Fruit fly (Drosophila melanogaster) whole organism, embryonic: ENCODE data around the gene CG15930.

Experiments used
- Asciz ChIP-seq: fragments of 200-800 bp; sonication (Bioruptor generic); optimal IDR thresholded peaks from 2 replicates; lab custom pipeline; 2017; ENCODE audit warnings: missing biosample characterization, mild to moderate bottlenecking, missing genetic modification characterization, missing genetic modification reagents
- CG11398 ChIP-seq: fragments of 200-800 bp; sonication (Bioruptor generic); optimal IDR thresholded peaks from 2 replicates; lab custom pipeline; 2016; ENCODE audit warnings: missing biosample characterization, missing genetic modification characterization
- CG14441 ChIP-seq: fragments of 200-800 bp; sonication (Bioruptor generic); IDR thresholded peaks from 2 replicates; pipeline ENCODE4 v1.3.6; 2022; ENCODE audit warnings: missing biosample characterization, missing genetic modification characterization
- CG14710 ChIP-seq: fragments of 200-800 bp; sonication (Bioruptor generic); optimal IDR thresholded peaks from 3 replicates; lab custom pipeline; 2019; ENCODE audit warnings: missing biosample characterization, mild to moderate bottlenecking, missing genetic modification characterization, moderate library complexity
- CG17359 ChIP-seq: fragments of 200-800 bp; sonication (Bioruptor generic); optimal IDR thresholded peaks from 3 replicates; lab custom pipeline; 2018; ENCODE audit warnings: missing biosample characterization, mild to moderate bottlenecking, missing genetic modification characterization, moderate library complexity
- CG17802 ChIP-seq: fragments of 200-800 bp; sonication (Bioruptor generic); optimal IDR thresholded peaks from 2 replicates; lab custom pipeline; 2018; ENCODE audit warnings: missing biosample characterization, mild to moderate bottlenecking, missing genetic modification characterization, moderate library complexity
- CG2199 ChIP-seq: fragments of 200-800 bp; sonication (Bioruptor generic); IDR thresholded peaks from 3 replicates; pipeline ENCODE4 v1.3.6; 2022; ENCODE audit warnings: missing biosample characterization, missing genetic modification characterization
- CG31441 ChIP-seq: fragments of 200-800 bp; sonication (Bioruptor generic); IDR thresholded peaks from 2 replicates; pipeline ENCODE4 v1.3.6; 2022; ENCODE audit warnings: missing biosample characterization, missing genetic modification characterization
- CG43689 ChIP-seq: fragments of 200-800 bp; sonication (Bioruptor generic); IDR thresholded peaks from 2 replicates; pipeline ENCODE4 v1.3.6; 2022; ENCODE audit warnings: missing biosample characterization, missing genetic modification characterization
- CG4730 ChIP-seq: fragments of 200-800 bp; sonication (Bioruptor generic); IDR thresholded peaks from 2 replicates; pipeline ENCODE4 v1.3.6; 2022; ENCODE audit warnings: missing biosample characterization, missing genetic modification characterization
- CG4820 ChIP-seq: fragments of 200-800 bp; sonication (Bioruptor generic); optimal IDR thresholded peaks from 3 replicates; lab custom pipeline; 2016; ENCODE audit warnings: missing biosample characterization, missing genetic modification characterization
- CG6654 ChIP-seq: fragments of 200-800 bp; sonication (Bioruptor generic); optimal IDR thresholded peaks from 2 replicates; lab custom pipeline; 2017; ENCODE audit warnings: missing biosample characterization, mild to moderate bottlenecking, missing genetic modification characterization
- CG8388 ChIP-seq: fragments of 200-800 bp; sonication (Bioruptor generic); optimal IDR thresholded peaks from 2 replicates; lab custom pipeline; 2019; ENCODE audit warnings: missing biosample characterization, mild to moderate bottlenecking, missing genetic modification characterization, moderate library complexity
- CG9609 ChIP-seq: fragments of 200-800 bp; sonication (Bioruptor generic); optimal IDR thresholded peaks from 3 replicates; lab custom pipeline; 2016; ENCODE audit warnings: missing biosample characterization, missing genetic modification characterization
- Dbx ChIP-seq: fragments of 200-800 bp; sonication (Bioruptor generic); IDR thresholded peaks from 3 replicates; pipeline ENCODE4 v1.3.6; 2022; ENCODE audit warnings: missing biosample characterization, missing genetic modification characterization
- Doc2 ChIP-seq: fragments of 200-800 bp; sonication (Bioruptor generic); IDR thresholded peaks from 2 replicates; pipeline ENCODE4 v1.3.6; 2022; ENCODE audit warnings: missing biosample characterization, missing genetic modification characterization
- Dref ChIP-seq: fragments of 200-800 bp; sonication (Bioruptor generic); IDR thresholded peaks from 2 replicates; pipeline ENCODE4 v1.3.6; 2022; ENCODE audit warnings: missing biosample characterization, missing genetic modification characterization
- ERR ChIP-seq: fragments of 200-800 bp; sonication (Bioruptor generic); optimal IDR thresholded peaks from 2 replicates; lab custom pipeline; 2016; ENCODE audit warnings: missing biosample characterization, missing genetic modification characterization
- Kr ChIP-seq: fragments of 200-800 bp; sonication (Bioruptor generic); optimal IDR thresholded peaks from 2 replicates; lab custom pipeline; 2017; ENCODE audit warnings: missing biosample characterization, mild to moderate bottlenecking, missing genetic modification characterization
- Med ChIP-seq: fragments of 200-800 bp; sonication (Bioruptor generic); peaks from one replicate; lab custom pipeline; 2016; ENCODE audit warnings: missing biosample characterization, missing genetic modification characterization, mild to moderate bottlenecking, inconsistent platforms, moderate library complexity
- Mes4 ChIP-seq: fragments of 200-800 bp; sonication (Bioruptor generic); optimal IDR thresholded peaks from 2 replicates; lab custom pipeline; 2016; ENCODE audit warnings: missing biosample characterization, missing genetic modification characterization
- Nf-YA ChIP-seq: fragments of 200-800 bp; sonication (Bioruptor generic); IDR thresholded peaks from 2 replicates; pipeline ENCODE4 v1.3.6; 2022; ENCODE audit warnings: missing biosample characterization, missing genetic modification characterization
- Nf-YB ChIP-seq: fragments of 200-800 bp; sonication (Bioruptor generic); optimal IDR thresholded peaks from 3 replicates; lab custom pipeline; 2019; ENCODE audit warnings: missing biosample characterization, mild to moderate bottlenecking, missing genetic modification characterization, moderate library complexity
- PHDP ChIP-seq: fragments of 200-800 bp; sonication (Bioruptor generic); optimal IDR thresholded peaks from 3 replicates; lab custom pipeline; 2018; ENCODE audit warnings: missing biosample characterization, mild to moderate bottlenecking, missing genetic modification characterization, moderate library complexity
- Side ChIP-seq: fragments of 200-800 bp; sonication (Bioruptor generic); optimal IDR thresholded peaks from 2 replicates; lab custom pipeline; 2016; ENCODE audit warnings: missing biosample characterization, missing genetic modification characterization
- Six4 ChIP-seq: fragments of 200-800 bp; sonication (Bioruptor generic); optimal IDR thresholded peaks from 2 replicates; lab custom pipeline; 2016; ENCODE audit warnings: missing biosample characterization, missing genetic modification characterization
- Sox100B ChIP-seq: fragments of 200-800 bp; sonication (Bioruptor generic); optimal IDR thresholded peaks from 3 replicates; lab custom pipeline; 2018; ENCODE audit warnings: missing biosample characterization, mild to moderate bottlenecking, missing genetic modification characterization
- Sox102F ChIP-seq: fragments of 200-800 bp; sonication (Bioruptor generic); optimal IDR thresholded peaks from 2 replicates; lab custom pipeline; 2018; ENCODE audit warnings: missing biosample characterization, mild to moderate bottlenecking, missing genetic modification characterization, moderate library complexity
- Usf ChIP-seq: fragments of 200-800 bp; sonication (Bioruptor generic); optimal IDR thresholded peaks from 2 replicates; lab custom pipeline; 2017; ENCODE audit warnings: missing genotype, missing biosample characterization, missing genetic modification characterization
- Xrp1 ChIP-seq: fragments of 200-800 bp; sonication (Bioruptor generic); IDR thresholded peaks from 2 replicates; pipeline ENCODE4 v1.3.6; 2022; ENCODE audit warnings: missing biosample characterization, missing genetic modification characterization
- cad ChIP-seq: fragments of >200 bp; optimal IDR thresholded peaks from 2 replicates; lab custom pipeline; 2017; ENCODE audit warnings: missing biosample characterization, missing genetic modification characterization
- cato ChIP-seq: fragments of 200-800 bp; sonication (Bioruptor generic); optimal IDR thresholded peaks from 2 replicates; lab custom pipeline; 2016; ENCODE audit warnings: missing biosample characterization, missing genetic modification characterization, borderline replicate concordance
- caup ChIP-seq: fragments of 200-800 bp; sonication (Bioruptor generic); optimal IDR thresholded peaks from 3 replicates; lab custom pipeline; 2017; ENCODE audit warnings: missing biosample characterization, mild to moderate bottlenecking, missing genetic modification characterization, moderate library complexity; ENCODE audit not compliant: severe bottlenecking
- croc ChIP-seq: fragments of 200-800 bp; sonication (Bioruptor generic); conservative IDR thresholded peaks from 3 replicates; pipeline ENCODE4 v1.3.6; 2022; ENCODE audit warnings: missing biosample characterization, missing genetic modification characterization
- danr ChIP-seq: fragments of 200-800 bp; sonication (Bioruptor generic); IDR thresholded peaks from 2 replicates; pipeline ENCODE4 v1.3.6; 2022; ENCODE audit warnings: missing biosample characterization, missing genetic modification characterization
- dati ChIP-seq: fragments of 200-800 bp; sonication (Bioruptor generic); IDR thresholded peaks from 2 replicates; pipeline ENCODE4 v1.3.6; 2022; ENCODE audit warnings: missing biosample characterization, missing genetic modification characterization
- dmrt11E ChIP-seq: fragments of 200-800 bp; sonication (Bioruptor generic); optimal IDR thresholded peaks from 3 replicates; lab custom pipeline; 2018; ENCODE audit warnings: missing biosample characterization, mild to moderate bottlenecking, missing genetic modification characterization, moderate library complexity
- dysf ChIP-seq: fragments of 200-800 bp; sonication (Bioruptor generic); IDR thresholded peaks from 3 replicates; pipeline ENCODE4 v1.3.6; 2022; ENCODE audit warnings: missing biosample characterization, missing genetic modification characterization
- fu2 ChIP-seq: fragments of 200-800 bp; sonication (Bioruptor generic); optimal IDR thresholded peaks from 2 replicates; lab custom pipeline; 2016; ENCODE audit warnings: missing biosample characterization, missing genetic modification characterization
- gcm ChIP-seq: fragments of 200-800 bp; sonication (Bioruptor generic); optimal IDR thresholded peaks from 2 replicates; lab custom pipeline; 2019; ENCODE audit warnings: missing biosample characterization, mild to moderate bottlenecking, missing genetic modification characterization, moderate library complexity
- gt ChIP-seq: fragments of 200-800 bp; sonication (Bioruptor generic); IDR thresholded peaks from 2 replicates; pipeline ENCODE4 v1.3.6; 2022; ENCODE audit warnings: missing biosample characterization, missing genetic modification characterization
- inv ChIP-seq: fragments of 200-800 bp; sonication (Bioruptor generic); IDR thresholded peaks from 2 replicates; pipeline ENCODE4 v1.3.6; 2022; ENCODE audit warnings: missing biosample characterization, missing genetic modification characterization; ENCODE audit not compliant: partially characterized antibody
- jigr1 ChIP-seq: fragments of 200-800 bp; sonication (Bioruptor generic); IDR thresholded peaks from 3 replicates; pipeline ENCODE4 v1.3.6; 2022; ENCODE audit warnings: missing biosample characterization, missing genetic modification characterization
- jumu ChIP-seq: fragments of 200-800 bp; sonication (Bioruptor generic); optimal IDR thresholded peaks from 3 replicates; lab custom pipeline; 2016; ENCODE audit warnings: missing biosample characterization, missing genetic modification characterization
- mld ChIP-seq: fragments of 200-800 bp; sonication (Bioruptor generic); IDR thresholded peaks from 3 replicates; pipeline ENCODE4 v1.3.6; 2022; ENCODE audit warnings: missing biosample characterization, missing genetic modification characterization; ENCODE audit not compliant: partially characterized antibody
- pfk ChIP-seq: fragments of 200-800 bp; sonication (Bioruptor generic); optimal IDR thresholded peaks from 2 replicates; lab custom pipeline; 2018; ENCODE audit warnings: missing biosample characterization, mild to moderate bottlenecking, missing genetic modification characterization, moderate library complexity
- phol ChIP-seq: fragments of 200-800 bp; sonication (Bioruptor generic); optimal IDR thresholded peaks from 3 replicates; lab custom pipeline; 2018; ENCODE audit warnings: missing biosample characterization, mild to moderate bottlenecking, missing genetic modification characterization, moderate library complexity
- row ChIP-seq: fragments of 200-800 bp; sonication (Bioruptor generic); IDR thresholded peaks from 3 replicates; pipeline ENCODE4 v1.3.6; 2022; ENCODE audit warnings: missing biosample characterization, missing genetic modification characterization
- scrt ChIP-seq: fragments of 200-800 bp; sonication (Bioruptor generic); optimal IDR thresholded peaks from 2 replicates; lab custom pipeline; 2018; ENCODE audit warnings: missing biosample characterization, mild to moderate bottlenecking, missing genetic modification characterization, moderate library complexity
- sna ChIP-seq: fragments of 200-800 bp; sonication (Bioruptor generic); IDR thresholded peaks from 2 replicates; pipeline ENCODE4 v1.3.6; 2022; ENCODE audit warnings: missing biosample characterization, missing genetic modification characterization; ENCODE audit not compliant: partially characterized antibody
- sug ChIP-seq: fragments of 200-800 bp; optimal IDR thresholded peaks from 2 replicates; lab custom pipeline; 2019; ENCODE audit warnings: missing biosample characterization, mild to moderate bottlenecking, missing genetic modification characterization, moderate library complexity
- tgo ChIP-seq: fragments of 200-800 bp; sonication (Bioruptor generic); IDR thresholded peaks from 3 replicates; pipeline ENCODE4 v1.3.6; 2022; ENCODE audit warnings: missing biosample characterization, missing genetic modification characterization

CG15930 gene

DNA sequence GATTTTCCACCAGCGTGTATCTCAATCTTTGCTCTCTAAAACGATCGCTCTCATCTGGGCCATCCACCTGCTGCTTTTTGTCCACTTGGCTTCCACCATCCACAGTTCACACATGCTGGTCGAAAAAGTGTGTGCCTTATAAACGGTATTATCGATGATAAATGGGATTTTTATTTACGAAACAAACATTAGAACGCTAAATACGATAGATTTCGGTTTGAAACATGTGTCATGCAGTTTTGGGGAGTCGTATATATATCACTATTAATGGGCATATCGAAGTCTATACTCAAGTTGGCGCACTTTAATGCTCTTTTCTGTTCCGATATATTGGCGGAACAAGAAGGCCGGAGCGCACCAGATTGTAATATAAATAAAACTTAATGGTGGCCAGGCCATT is 39.9 kb upstream of the CG15930 start (continued):
- 0 out of 3 replicates have a peak, but pooled peaks have one; percentile 27 for TF ChIP-seq jigr1 (GFP tag; lab: Robert Waterston, UW)
- no peak for TF ChIP-seq dati
- TF ChIP-seq Med (GFP tag; lab: Kevin White, UChicago) = peak; percentile 79
- no peak for TF ChIP-seq Doc2 (GFP tag; lab: Robert Waterston, UW)
- TF ChIP-seq dysf (GFP tag; lab: Robert Waterston, UW) = peak; percentile 58; the same call in 2 of the 3 replicates
- TF ChIP-seq Mes4 (GFP tag; lab: Kevin White, UChicago) = no peak
- no peak for TF ChIP-seq CG2199 (GFP tag; lab: Robert Waterston, UW)
- TF ChIP-seq phol = no peak
- TF ChIP-seq Asciz (GFP tag; lab: Kevin White, UChicago) = no peak
- no peak for TF ChIP-seq CG9609 (GFP tag; lab: Kevin White, UChicago)
- no peak for TF ChIP-seq CG14710
- TF ChIP-seq CG8388 = no peak
- TF ChIP-seq Side (GFP tag; lab: Kevin White, UChicago) = no peak
- TF ChIP-seq croc (GFP tag; lab: Robert Waterston, UW) = no peak
- no peak for TF ChIP-seq mld (GFP tag; lab: Robert Waterston, UW)
- TF ChIP-seq CG17359 (tag; lab: Kevin White, UChicago) = peak; percentile 24
- peak; percentile 33 for TF ChIP-seq Sox102F
- no peak for TF ChIP-seq CG4730 (GFP tag; lab: Robert Waterston, UW)
- no peak for TF ChIP-seq PHDP
- peak; percentile 39; the same call in 1 of the 2 replicates for TF ChIP-seq CG14441 (GFP tag; lab: Robert Waterston, UW)
- TF ChIP-seq pfk (GFP tag; lab: Kevin White, UChicago) = no peak
- no peak for TF ChIP-seq Six4 (GFP tag; lab: Kevin White, UChicago)
- TF ChIP-seq CG6654 (GFP tag; lab: Kevin White, UChicago) = no peak
- TF ChIP-seq Dref (GFP tag; lab: Robert Waterston, UW) = no peak
- TF ChIP-seq sna (GFP tag; lab: Robert Waterston, UW) = no peak
- no peak for TF ChIP-seq jumu
- TF ChIP-seq CG4820 (GFP tag; lab: Kevin White, UChicago) = no peak
- no peak for TF ChIP-seq gt (GFP tag; lab: Robert Waterston, UW)
- no peak for TF ChIP-seq scrt
- TF ChIP-seq CG17802 (tag; lab: Kevin White, UChicago) = no peak
- TF ChIP-seq Sox100B = no peak
- no peak for TF ChIP-seq Nf-YB
- no peak for TF ChIP-seq CG31441
- TF ChIP-seq danr (GFP tag; lab: Robert Waterston, UW) = no peak
- TF ChIP-seq Nf-YA = no peak
- no peak for TF ChIP-seq Dbx (GFP tag; lab: Robert Waterston, UW)
- no peak for TF ChIP-seq Usf (GFP tag; lab: Kevin White, UChicago)
- no peak for TF ChIP-seq caup (GFP tag; lab: Kevin White, UChicago)
- no peak for TF ChIP-seq gcm (GFP tag; lab: Kevin White, UChicago)
- no peak for TF ChIP-seq cato
- no peak for TF ChIP-seq CG11398 (GFP tag; lab: Kevin White, UChicago)
- TF ChIP-seq row (GFP tag; lab: Robert Waterston, UW) = peak; percentile 57; the same call in 2 of the 3 replicates
- TF ChIP-seq fu2 = no peak
- no peak for TF ChIP-seq inv (GFP tag; lab: Robert Waterston, UW)
- no peak for TF ChIP-seq Kr (GFP tag; lab: Kevin White, UChicago)
- TF ChIP-seq dmrt11E = no peak
- no peak for TF ChIP-seq CG43689 (GFP tag; lab: Robert Waterston, UW)
- TF ChIP-seq ERR (GFP tag; lab: Kevin White, UChicago) = no peak
- no peak for TF ChIP-seq Xrp1 (GFP tag; lab: Robert Waterston, UW)
- TF ChIP-seq tgo (GFP tag; lab: Robert Waterston, UW) = no peak; the same call in 2 of the 3 replicates
- no peak for TF ChIP-seq sug (tag; lab: Kevin White, UChicago)
- TF ChIP-seq cad (GFP tag; lab: Kevin White, UChicago) = no peak
